Worm (Caenorhabditis elegans) whole organism, early embryonic: ENCODE results near the gene nlp-3.
A peak's percentile ranks its signal among the peaks of the same experiment; 100 is the strongest.

Experiments used
- B0310.2 ChIP-seq: sonication (generic microtip); optimal IDR thresholded peaks from 2 replicates; lab custom pipeline; 2016; ENCODE audit warnings: mild to moderate bottlenecking, missing genetic modification characterization, missing compliant biosample characterization
- F13C5.2 ChIP-seq: sonication (generic microtip); optimal IDR thresholded peaks from 2 replicates; lab custom pipeline; 2017; ENCODE audit warnings: mild to moderate bottlenecking, missing genetic modification characterization, inconsistent platforms, missing compliant biosample characterization
- aly-1 ChIP-seq: sonication (generic microtip); optimal IDR thresholded peaks from 2 replicates; lab custom pipeline; 2016; ENCODE audit warnings: missing genetic modification characterization, missing compliant biosample characterization
- ama-1 ChIP-seq: fragments of 150-350 bp; optimal IDR thresholded peaks from 2 replicates; lab custom pipeline; 2014
- ceh-13 ChIP-seq: fragments of 200-800 bp; sonication (Bioruptor generic); optimal IDR thresholded peaks from 2 replicates; lab custom pipeline; 2018; ENCODE audit warnings: mild to moderate bottlenecking, missing genetic modification characterization, missing compliant biosample characterization
- ceh-36 ChIP-seq: sonication (generic microtip); optimal IDR thresholded peaks from 2 replicates; lab custom pipeline; 2016; ENCODE audit warnings: missing genetic modification characterization, inconsistent platforms, missing compliant biosample characterization
- ets-7 ChIP-seq: sonication (generic microtip); optimal IDR thresholded peaks from 2 replicates; lab custom pipeline; 2016; ENCODE audit warnings: missing genotype, missing genetic modification characterization, missing compliant biosample characterization
- flt-1 ChIP-seq: fragments of 200-800 bp; sonication (Bioruptor generic); IDR thresholded peaks from 2 replicates; pipeline ENCODE4 v1.3.6; 2022; ENCODE audit warnings: missing genetic modification characterization, missing compliant biosample characterization
- hmbx-1 ChIP-seq: sonication (generic microtip); optimal IDR thresholded peaks from 2 replicates; lab custom pipeline; 2016; ENCODE audit warnings: mild to moderate bottlenecking, missing genetic modification characterization, missing compliant biosample characterization
- hmg-4 ChIP-seq: fragments of 200-800 bp; sonication (Bioruptor generic); optimal IDR thresholded peaks from 2 replicates; lab custom pipeline; 2018; ENCODE audit warnings: mild to moderate bottlenecking, missing genetic modification characterization, missing compliant biosample characterization
- hnd-1 ChIP-seq: sonication (generic microtip); optimal IDR thresholded peaks from 2 replicates; lab custom pipeline; 2016; ENCODE audit warnings: missing genetic modification characterization, missing compliant biosample characterization
- pes-1 ChIP-seq: fragments of 200-800 bp; sonication (Bioruptor generic); IDR thresholded peaks from 2 replicates; pipeline ENCODE4 v1.3.6; 2022; ENCODE audit warnings: missing genetic modification reagents, missing genetic modification characterization, missing compliant biosample characterization
- scrt-1 ChIP-seq: fragments of 200-800 bp; sonication (Bioruptor generic); IDR thresholded peaks from 2 replicates; pipeline ENCODE4 v1.3.6; 2022; ENCODE audit warnings: missing genetic modification characterization, missing compliant biosample characterization
- sea-1 ChIP-seq: fragments of 200-800 bp; sonication (Bioruptor generic); conservative IDR thresholded peaks from 2 replicates; pipeline ENCODE4 v1.3.6; 2022; ENCODE audit warnings: missing genetic modification characterization, missing compliant biosample characterization
- tbx-11 ChIP-seq: fragments of 200-800 bp; sonication (Bioruptor generic); IDR thresholded peaks from 2 replicates; pipeline ENCODE4 v1.3.6; 2022; ENCODE audit warnings: missing genetic modification characterization, missing compliant biosample characterization
- tbx-37 ChIP-seq: fragments of 200-800 bp; sonication (Bioruptor generic); conservative IDR thresholded peaks from 2 replicates; pipeline ENCODE4 v1.3.6; 2022; ENCODE audit warnings: missing genetic modification reagents, missing genetic modification characterization, missing compliant biosample characterization
- tra-4 ChIP-seq: sonication (generic microtip); optimal IDR thresholded peaks from 2 replicates; lab custom pipeline; 2017; ENCODE audit warnings: missing genetic modification characterization, missing compliant biosample characterization

The nlp-3 gene

DNA sequence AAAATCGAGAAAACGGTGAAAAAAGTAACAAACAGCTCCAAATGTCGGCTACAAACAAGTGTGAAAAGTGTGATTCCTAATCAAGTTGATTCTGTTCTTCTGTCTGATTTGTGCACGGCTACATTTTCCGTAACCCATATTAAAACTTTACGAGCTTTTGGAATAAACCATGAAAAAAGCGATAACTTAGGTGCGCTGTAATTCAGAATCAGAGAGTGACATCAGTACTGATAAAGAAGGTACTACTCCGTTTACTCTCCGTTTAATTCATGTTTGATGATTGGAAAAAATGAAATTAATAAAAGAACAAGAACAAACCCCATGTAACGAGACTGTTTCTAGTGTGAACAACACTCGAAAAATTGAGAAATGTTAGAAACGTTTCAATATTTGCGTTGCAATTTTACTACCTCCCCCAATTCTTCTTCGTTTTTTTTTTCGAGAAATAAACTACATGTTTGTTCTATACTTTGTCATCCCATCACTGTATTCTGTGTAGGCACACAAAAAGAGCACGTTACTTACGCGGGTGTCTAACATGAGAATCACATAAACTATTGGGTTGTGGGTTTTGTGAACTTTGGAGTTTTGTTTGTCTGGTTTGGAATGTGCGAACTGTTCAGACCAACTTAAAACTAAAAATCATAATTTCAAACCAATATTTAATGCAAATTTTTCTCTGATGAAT is 15.8 kb downstream of the nlp-3 start:
- TF ChIP-seq tra-4 (tag; lab: Kevin White, UChicago) (no peak), hmbx-1 (tag; lab: Kevin White, UChicago) (no peak), ama-1 (lab: Kevin White, UChicago) (no peak), tbx-37 (no peak), B0310.2 (tag; lab: Kevin White, UChicago) (no peak), F13C5.2 (tag; lab: Kevin White, UChicago) (no peak), aly-1 (tag; lab: Kevin White, UChicago) (no peak), flt-1 (GFP tag; lab: Robert Waterston, UW) (no peak), tbx-11 (no peak)

DNA sequence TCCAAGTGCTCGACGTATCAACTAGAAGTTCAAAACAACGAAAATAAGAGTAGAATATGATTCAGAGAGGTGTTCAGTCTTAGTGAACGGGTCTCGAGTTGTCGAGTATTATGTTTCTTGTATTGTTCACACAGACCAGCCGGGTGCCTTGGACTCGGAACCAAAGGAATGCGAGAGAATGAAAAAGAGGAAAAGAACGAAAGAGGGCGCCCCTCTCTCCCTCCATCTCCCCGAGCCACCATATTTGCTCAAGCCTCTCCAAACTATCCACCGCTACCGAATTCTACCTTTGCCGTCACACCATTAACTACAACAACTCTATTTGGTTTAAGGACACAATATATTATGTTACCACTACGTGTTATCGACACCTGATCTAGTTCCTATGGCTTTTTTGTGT is 16.5 kb downstream of the nlp-3 start:
- TF ChIP-seq ceh-13 (GFP tag; lab: Kevin White, UChicago) (no peak), ceh-36 (tag; lab: Kevin White, UChicago) (no peak)

DNA sequence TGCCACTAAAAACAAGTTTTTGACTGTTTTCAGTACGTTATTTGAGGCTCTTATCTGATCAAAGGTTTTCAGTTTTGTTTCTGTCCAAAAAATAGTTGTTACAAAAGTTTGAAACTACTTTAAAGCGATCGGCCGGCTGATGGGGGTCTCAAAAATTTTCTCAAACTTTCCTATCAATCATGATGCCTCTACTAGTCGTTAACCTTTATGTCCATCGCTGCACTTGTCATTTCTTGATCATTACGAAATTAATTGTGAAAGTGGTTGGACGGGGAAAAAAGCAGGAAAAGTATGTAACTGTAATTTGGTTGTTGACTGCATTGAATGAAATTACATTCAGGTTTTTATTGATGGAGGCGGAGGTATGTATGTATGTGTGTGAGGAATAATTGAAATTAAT is 18.4 kb downstream of the nlp-3 start:
- TF ChIP-seq ceh-13 (GFP tag; lab: Kevin White, UChicago) (no peak), hmg-4 (GFP tag; lab: Kevin White, UChicago) (no peak), scrt-1 (no peak), B0310.2 (tag; lab: Kevin White, UChicago) (no peak), F13C5.2 (tag; lab: Kevin White, UChicago) (no peak), pes-1 (GFP tag; lab: Robert Waterston, UW) (no peak), ceh-36 (tag; lab: Kevin White, UChicago) (no peak)

DNA sequence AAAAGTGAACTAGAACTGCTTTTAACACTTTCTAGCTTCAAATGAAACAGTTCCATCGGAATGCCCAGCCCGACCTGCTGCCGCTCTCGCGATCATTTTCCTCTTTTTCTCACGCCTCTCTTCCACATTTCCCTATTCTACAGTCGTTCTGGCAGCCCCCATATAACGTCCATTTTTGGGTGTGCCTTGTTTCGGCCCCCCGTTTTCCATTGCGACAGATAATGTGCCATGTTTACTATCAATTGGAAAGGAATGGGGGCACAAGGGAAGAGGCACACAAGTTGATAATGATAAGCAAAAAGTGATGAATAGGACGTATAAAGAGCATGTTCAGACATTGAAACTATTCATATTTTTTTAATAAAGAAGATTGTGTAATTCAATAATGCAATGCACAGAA is 19.2 kb downstream of the nlp-3 start:
- TF ChIP-seq hnd-1 (tag; lab: Kevin White, UChicago) (no peak), tbx-11 (0 out of 2 replicates have a peak, but pooled peaks have one; percentile 29), hmg-4 (GFP tag; lab: Kevin White, UChicago) (peak; percentile 30), ceh-13 (GFP tag; lab: Kevin White, UChicago) (no peak), sea-1 (GFP tag; lab: Robert Waterston, UW) (no peak)

DNA sequence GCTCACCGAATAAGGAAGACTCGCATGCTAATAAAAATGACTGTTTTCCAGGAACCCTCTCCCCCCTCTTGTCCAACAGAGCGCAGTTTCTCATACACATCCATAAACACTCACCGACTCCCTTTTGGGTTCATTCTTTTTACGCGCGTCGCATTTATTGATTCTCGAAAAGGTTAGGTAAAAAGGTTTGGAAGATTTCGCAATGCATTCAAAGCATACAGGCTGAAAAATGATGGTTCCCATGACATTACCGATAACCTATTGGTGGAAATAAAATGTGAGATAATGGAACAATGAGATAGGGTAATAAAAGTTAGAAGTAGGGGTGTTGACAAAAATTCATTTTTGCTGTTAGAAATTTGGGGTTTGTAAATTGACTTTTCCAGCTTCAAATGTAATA is 19.8 kb downstream of the nlp-3 start:
- TF ChIP-seq B0310.2 (tag; lab: Kevin White, UChicago): no peak
- no peak for TF ChIP-seq flt-1 (GFP tag; lab: Robert Waterston, UW)
- TF ChIP-seq ceh-13 (GFP tag; lab: Kevin White, UChicago): no peak
- TF ChIP-seq hnd-1 (tag; lab: Kevin White, UChicago): no peak
- TF ChIP-seq tbx-37: no peak
- TF ChIP-seq ama-1 (lab: Kevin White, UChicago): no peak
- TF ChIP-seq F13C5.2 (tag; lab: Kevin White, UChicago): no peak
- TF ChIP-seq hmg-4 (GFP tag; lab: Kevin White, UChicago): no peak
- no peak for TF ChIP-seq aly-1 (tag; lab: Kevin White, UChicago)
- TF ChIP-seq pes-1 (GFP tag; lab: Robert Waterston, UW): no peak
- no peak for TF ChIP-seq tra-4 (tag; lab: Kevin White, UChicago)
- TF ChIP-seq sea-1 (GFP tag; lab: Robert Waterston, UW): no peak
- TF ChIP-seq hmbx-1 (tag; lab: Kevin White, UChicago): no peak
- TF ChIP-seq scrt-1: no peak

DNA sequence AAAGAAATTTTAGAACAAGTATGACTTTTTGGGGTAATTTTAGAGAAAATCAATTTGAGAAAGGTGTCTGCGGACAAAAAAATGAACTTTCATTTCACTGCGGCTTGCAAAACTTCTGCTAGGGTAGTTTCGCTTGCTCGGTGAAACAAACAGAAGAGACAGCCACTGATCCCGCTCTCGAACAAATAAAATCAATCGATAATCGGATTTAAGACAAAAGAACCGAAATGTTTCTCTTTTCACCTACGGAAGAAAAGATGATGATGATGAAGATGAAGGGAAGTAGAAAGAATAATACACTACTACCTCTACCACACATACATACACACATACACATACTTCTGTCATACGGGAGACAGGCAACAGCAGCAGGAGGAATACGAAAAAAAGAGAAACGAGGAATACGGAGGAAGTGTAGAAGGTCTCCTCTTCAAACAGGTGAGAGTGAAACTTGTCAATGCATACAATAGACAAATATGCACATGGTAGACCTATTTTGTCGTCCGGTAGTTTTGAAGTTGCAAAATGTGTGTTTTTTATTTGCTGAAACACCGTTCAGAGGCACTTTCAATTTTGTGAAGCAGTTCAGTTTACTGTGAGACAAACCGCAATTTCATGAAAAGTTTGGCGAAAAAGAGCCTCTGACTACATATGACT is 21.0 kb downstream of the nlp-3 start:
- no peak for TF ChIP-seq ceh-36 (tag; lab: Kevin White, UChicago)
- no peak for TF ChIP-seq ets-7 (tag; lab: Kevin White, UChicago)
- TF ChIP-seq sea-1 (GFP tag; lab: Robert Waterston, UW): no peak
- no peak for TF ChIP-seq hmg-4 (GFP tag; lab: Kevin White, UChicago)
- TF ChIP-seq B0310.2 (tag; lab: Kevin White, UChicago): no peak

DNA sequence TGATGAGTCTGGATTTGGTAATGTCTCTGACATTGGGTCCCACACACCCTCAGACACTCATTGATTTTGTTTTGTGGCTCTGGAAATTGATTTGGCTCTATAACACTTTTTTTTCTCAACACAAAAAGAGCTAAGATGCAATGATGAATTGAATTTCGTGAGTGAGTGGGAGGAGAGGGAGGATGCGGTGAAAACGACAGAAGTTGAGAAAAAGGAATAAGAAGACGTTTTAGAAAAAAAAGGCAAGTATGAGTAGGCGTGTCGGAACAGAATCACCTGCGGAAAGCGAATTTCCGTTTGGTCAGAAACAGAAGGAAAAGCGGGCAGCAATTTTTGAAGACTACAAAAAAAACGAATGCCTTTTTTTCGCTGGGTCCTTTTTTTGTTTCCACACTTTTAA is 22.5 kb downstream of the nlp-3 start:
- TF ChIP-seq F13C5.2 (tag; lab: Kevin White, UChicago): no peak
- TF ChIP-seq scrt-1: no peak
- no peak for TF ChIP-seq B0310.2 (tag; lab: Kevin White, UChicago)
- TF ChIP-seq pes-1 (GFP tag; lab: Robert Waterston, UW): no peak
- no peak for TF ChIP-seq tbx-11
- no peak for TF ChIP-seq tra-4 (tag; lab: Kevin White, UChicago)
- TF ChIP-seq ama-1 (lab: Kevin White, UChicago): no peak
- no peak for TF ChIP-seq hmg-4 (GFP tag; lab: Kevin White, UChicago)
- no peak for TF ChIP-seq hmbx-1 (tag; lab: Kevin White, UChicago)
- no peak for TF ChIP-seq ceh-13 (GFP tag; lab: Kevin White, UChicago)
- TF ChIP-seq tbx-37: no peak
- no peak for TF ChIP-seq flt-1 (GFP tag; lab: Robert Waterston, UW)
- no peak for TF ChIP-seq hnd-1 (tag; lab: Kevin White, UChicago)
- TF ChIP-seq sea-1 (GFP tag; lab: Robert Waterston, UW): no peak
- no peak for TF ChIP-seq ceh-36 (tag; lab: Kevin White, UChicago)
- no peak for TF ChIP-seq ets-7 (tag; lab: Kevin White, UChicago)
- TF ChIP-seq aly-1 (tag; lab: Kevin White, UChicago): no peak
